Fruit fly (Drosophila melanogaster): ENCODE measurements around the gene CG32344.

- TF ChIP-seq CTCF (optimal IDR thresholded peaks at IDR 0.05) (no peak), CG8478 (optimal IDR thresholded peaks at IDR 0.05) (no peak)
These were observed 12.2 kb downstream of the CG32344 start for dm6 chr3L:312323-312722.
